Worm (Caenorhabditis elegans) whole organism, midembryonic: ENCODE data around the gene med-1.

ENCODE experiments used
- cog-1 ChIP-seq: sonication (generic microtip); optimal IDR thresholded peaks from 2 replicates; lab custom pipeline; 2016; ENCODE audit warnings: missing genetic modification characterization, missing compliant biosample characterization
- flt-1 ChIP-seq: fragments of 200-800 bp; sonication (Bioruptor generic); IDR thresholded peaks from 2 replicates; pipeline ENCODE4 v1.3.6; 2022; ENCODE audit warnings: missing genetic modification characterization, missing compliant biosample characterization
- klf-2 ChIP-seq: fragments of 200-800 bp; sonication (Bioruptor generic); conservative IDR thresholded peaks from 2 replicates; pipeline ENCODE4 v1.3.6; 2022; ENCODE audit warnings: missing genetic modification reagents, missing genetic modification characterization, missing compliant biosample characterization
- ref-1 ChIP-seq: fragments of 200-800 bp; sonication (Bioruptor generic); conservative IDR thresholded peaks from 2 replicates; pipeline ENCODE4 v1.3.6; 2022; ENCODE audit warnings: missing genetic modification reagents, missing genetic modification characterization, missing compliant biosample characterization
- tab-1 ChIP-seq: fragments of 200-800 bp; sonication (Bioruptor generic); IDR thresholded peaks from 2 replicates; pipeline ENCODE4 v1.3.6; 2022; ENCODE audit warnings: missing genetic modification characterization, missing compliant biosample characterization
- ztf-23 ChIP-seq: fragments of 200-800 bp; sonication (Bioruptor generic); IDR thresholded peaks from 2 replicates; pipeline ENCODE4 v1.3.6; 2022; ENCODE audit warnings: missing genetic modification reagents, missing genetic modification characterization, missing compliant biosample characterization
- ztf-29 ChIP-seq: fragments of 200-800 bp; sonication (Bioruptor generic); IDR thresholded peaks from 2 replicates; pipeline ENCODE4 v1.3.6; 2022; ENCODE audit warnings: missing genetic modification reagents, missing genetic modification characterization, missing compliant biosample characterization

ce11 chrX:12478465-12478864 lies 48.1 kb downstream of the med-1 start:
- TF ChIP-seq cog-1 (tag; lab: Kevin White, UChicago) = no peak
- no peak for TF ChIP-seq ref-1 (GFP tag; lab: Robert Waterston, UW)
- no peak for TF ChIP-seq tab-1 (GFP tag; lab: Robert Waterston, UW)
- no peak for TF ChIP-seq flt-1 (GFP tag; lab: Robert Waterston, UW)
- no peak for TF ChIP-seq ztf-23 (GFP tag; lab: Robert Waterston, UW)
- no peak for TF ChIP-seq ztf-29
- no peak for TF ChIP-seq klf-2
